Worm (Caenorhabditis elegans) whole organism, late embryonic: Measurements from ENCODE around the gene ZK402.2.
A peak's percentile ranks its signal among the peaks of the same experiment; 100 is the strongest.

Experiments
- Y22D7AL.16 ChIP-seq: sonication (generic microtip); optimal IDR thresholded peaks from 2 replicates; lab custom pipeline; 2016; ENCODE audit warnings: missing genetic modification characterization, missing compliant biosample characterization
- ama-1 ChIP-seq: fragments of 150-350 bp; optimal IDR thresholded peaks from 2 replicates; lab custom pipeline; 2014
- fkh-10 ChIP-seq: fragments of 150-350 bp; optimal IDR thresholded peaks from 2 replicates; lab custom pipeline; 2014; ENCODE audit warnings: missing biosample characterization, missing genetic modification reagents, missing genetic modification characterization
- gmeb-2 ChIP-seq: sonication (generic microtip); optimal IDR thresholded peaks from 2 replicates; lab custom pipeline; 2016; ENCODE audit warnings: missing genetic modification characterization, inconsistent platforms, missing compliant biosample characterization
- hlh-30 ChIP-seq: sonication (generic microtip); optimal IDR thresholded peaks from 2 replicates; lab custom pipeline; 2017; ENCODE audit warnings: antibody characterized with exemption, missing genetic modification characterization, missing compliant biosample characterization; ENCODE audit not compliant: insufficient read depth
- hlh-8 ChIP-seq: sonication (generic microtip); optimal IDR thresholded peaks from 2 replicates; lab custom pipeline; 2016; ENCODE audit warnings: missing genotype, missing genetic modification characterization, missing compliant biosample characterization
- lim-6 ChIP-seq: sonication (generic microtip); optimal IDR thresholded peaks from 2 replicates; lab custom pipeline; 2016; ENCODE audit warnings: missing genetic modification characterization, missing compliant biosample characterization
- nfya-1 ChIP-seq: sonication (generic microtip); optimal IDR thresholded peaks from 2 replicates; lab custom pipeline; 2017; ENCODE audit warnings: missing genetic modification characterization, mild to moderate bottlenecking, missing compliant biosample characterization, antibody characterized with exemption, moderate library complexity
- nhr-11 ChIP-seq: fragments of 150-350 bp; optimal IDR thresholded peaks from 2 replicates; lab custom pipeline; 2014; ENCODE audit warnings: missing biosample characterization, missing genetic modification characterization
- pax-1 ChIP-seq: fragments of 150-350 bp; optimal IDR thresholded peaks from 2 replicates; lab custom pipeline; 2014; ENCODE audit warnings: missing biosample characterization, missing genetic modification characterization
- pha-2 ChIP-seq: sonication (generic microtip); optimal IDR thresholded peaks from 2 replicates; lab custom pipeline; 2017; ENCODE audit warnings: mild to moderate bottlenecking, missing genetic modification characterization, missing compliant biosample characterization
- sdc-2 ChIP-seq: sonication (generic microtip); optimal IDR thresholded peaks from 2 replicates; lab custom pipeline; 2016; ENCODE audit warnings: missing genotype, missing genetic modification characterization, missing compliant biosample characterization
- unc-55 ChIP-seq: sonication (generic microtip); optimal IDR thresholded peaks from 2 replicates; lab custom pipeline; 2017; ENCODE audit warnings: missing biosample characterization, missing genetic modification reagents, missing genetic modification characterization
- zip-5 ChIP-seq: sonication (generic microtip); optimal IDR thresholded peaks from 2 replicates; lab custom pipeline; 2016; ENCODE audit warnings: missing genetic modification characterization, missing compliant biosample characterization

- TF ChIP-seq nhr-11 (tag; lab: Kevin White, UChicago) (no peak), ama-1 (lab: Kevin White, UChicago) (peak; percentile 2), pha-2 (no peak), lim-6 (no peak), pax-1 (tag; lab: Kevin White, UChicago) (no peak), sdc-2 (no peak), zip-5 (no peak), nfya-1 (no peak), fkh-10 (GFP tag; lab: Kevin White, UChicago) (no peak), unc-55 (GFP tag; lab: Kevin White, UChicago) (no peak), gmeb-2 (no peak), hlh-30 (no peak), hlh-8 (tag; lab: Kevin White, UChicago) (no peak), Y22D7AL.16 (tag; lab: Kevin White, UChicago) (no peak)
These were observed 42.2 kb downstream of the ZK402.2 start for ce11 chrX:1445696-1446095.
